Worm (Caenorhabditis elegans) whole organism, L3 larva: ENCODE data around the gene pmp-5.

ENCODE experiments used
- aly-2 ChIP-seq: fragments of 150-350 bp; optimal IDR thresholded peaks from 2 replicates; lab custom pipeline; 2014; ENCODE audit warnings: missing biosample characterization, missing genetic modification characterization
- ama-1 ChIP-seq: fragments of 150-350 bp; optimal IDR thresholded peaks from 2 replicates; lab custom pipeline; 2018
- ceh-28 ChIP-seq: fragments of 150-350 bp; optimal IDR thresholded peaks from 2 replicates; lab custom pipeline; 2014; ENCODE audit warnings: missing biosample characterization, missing genetic modification reagents, missing genetic modification characterization
- egl-27 ChIP-seq: sonication (generic microtip); optimal IDR thresholded peaks from 4 replicates; lab custom pipeline; 2017; ENCODE audit warnings: missing biosample characterization, missing genetic modification reagents, missing genetic modification characterization
- fkh-10 ChIP-seq: sonication (generic microtip); optimal IDR thresholded peaks from 2 replicates; lab custom pipeline; 2017; ENCODE audit warnings: missing biosample characterization, missing genetic modification reagents, missing genetic modification characterization
- fos-1 ChIP-seq: fragments of 150-350 bp; optimal IDR thresholded peaks from 2 replicates; lab custom pipeline; 2014; ENCODE audit warnings: missing biosample characterization, missing genetic modification characterization
- jun-1 ChIP-seq: fragments of 150-350 bp; optimal IDR thresholded peaks from 2 replicates; lab custom pipeline; 2014; ENCODE audit warnings: missing biosample characterization, missing genetic modification reagents, missing genetic modification characterization
- nhr-76 ChIP-seq: fragments of 150-350 bp; sonication (generic microtip); optimal IDR thresholded peaks from 5 replicates; lab custom pipeline; 2014; ENCODE audit warnings: missing biosample characterization, missing genetic modification characterization
- pha-4 ChIP-seq: fragments of 150-350 bp; optimal IDR thresholded peaks from 2 replicates; lab custom pipeline; 2014; ENCODE audit warnings: missing biosample characterization, missing genetic modification reagents, missing genetic modification characterization
- snpc-4 ChIP-seq: fragments of 150-350 bp; optimal IDR thresholded peaks from 2 replicates; lab custom pipeline; 2014; ENCODE audit warnings: missing biosample characterization, missing genetic modification characterization
- tbx-2 ChIP-seq: sonication (generic microtip); optimal IDR thresholded peaks from 2 replicates; lab custom pipeline; 2016; ENCODE audit warnings: mild to moderate bottlenecking, missing genetic modification characterization, missing compliant biosample characterization
- zag-1 ChIP-seq: fragments of 150-350 bp; optimal IDR thresholded peaks from 2 replicates; lab custom pipeline; 2014; ENCODE audit warnings: missing biosample characterization, missing genetic modification characterization

- no peak for TF ChIP-seq fos-1 (tag; lab: Kevin White, UChicago)
- TF ChIP-seq ceh-28, result no peak
- no peak for TF ChIP-seq nhr-76 (tag; lab: Kevin White, UChicago)
- TF ChIP-seq fkh-10, result no peak
- no peak for TF ChIP-seq egl-27 (tag; lab: Kevin White, UChicago)
- no peak for TF ChIP-seq tbx-2 (tag; lab: Kevin White, UChicago)
- no peak for TF ChIP-seq zag-1 (tag; lab: Kevin White, UChicago)
- TF ChIP-seq snpc-4 (tag; lab: Kevin White, UChicago), result no peak
- TF ChIP-seq ama-1 (lab: Kevin White, UChicago), result no peak
- no peak for TF ChIP-seq jun-1
- no peak for TF ChIP-seq pha-4 (tag; lab: Kevin White, UChicago)
- TF ChIP-seq aly-2 (tag; lab: Kevin White, UChicago), result no peak
These were observed 19.9 kb upstream of the pmp-5 start for ce11 chrV:6685499-6685898.
